Fruit fly (Drosophila melanogaster) whole organism, embryonic: ENCODE data around the gene Psf3.

Source experiments
- B-H2 ChIP-seq: fragments of 200-800 bp; sonication (Bioruptor generic); optimal IDR thresholded peaks from 2 replicates; lab custom pipeline; 2018; ENCODE audit warnings: missing biosample characterization, mild to moderate bottlenecking, missing genetic modification characterization
- Blimp-1 ChIP-seq: fragments of 200-800 bp; sonication (Bioruptor generic); optimal IDR thresholded peaks from 3 replicates; lab custom pipeline; 2018; ENCODE audit warnings: missing biosample characterization, missing genetic modification characterization, mild to moderate bottlenecking, moderate library complexity, missing genetic modification reagents
- Bteb2 ChIP-seq: fragments of 200-800 bp; sonication (Bioruptor generic); optimal IDR thresholded peaks from 2 replicates; lab custom pipeline; 2016; ENCODE audit warnings: missing biosample characterization, missing genetic modification characterization
- CG10321 ChIP-seq: fragments of 200-800 bp; sonication (Bioruptor generic); IDR thresholded peaks from 2 replicates; pipeline ENCODE4 v1.3.6; 2022; ENCODE audit warnings: missing biosample characterization, missing genetic modification characterization
- CG10431 ChIP-seq: fragments of 200-800 bp; sonication (Bioruptor generic); optimal IDR thresholded peaks from 3 replicates; lab custom pipeline; 2018; ENCODE audit warnings: missing biosample characterization, mild to moderate bottlenecking, missing genetic modification characterization
- CG1233 ChIP-seq: fragments of 200-800 bp; sonication (Bioruptor generic); optimal IDR thresholded peaks from 4 replicates; lab custom pipeline; 2018; ENCODE audit warnings: missing biosample characterization, mild to moderate bottlenecking, missing genetic modification characterization
- CG14441 ChIP-seq: fragments of 200-800 bp; sonication (Bioruptor generic); IDR thresholded peaks from 2 replicates; pipeline ENCODE4 v1.3.6; 2022; ENCODE audit warnings: missing biosample characterization, missing genetic modification characterization
- CG2116 ChIP-seq: fragments of 200-800 bp; sonication (Bioruptor generic); optimal IDR thresholded peaks from 3 replicates; lab custom pipeline; 2018; ENCODE audit warnings: missing biosample characterization, mild to moderate bottlenecking, missing genetic modification characterization
- CG30020 ChIP-seq: fragments of 200-800 bp; optimal IDR thresholded peaks from 2 replicates; lab custom pipeline; 2019; ENCODE audit warnings: missing biosample characterization, mild to moderate bottlenecking, missing genetic modification characterization, moderate library complexity
- CG31224 ChIP-seq: fragments of 200-800 bp; sonication (Bioruptor generic); IDR thresholded peaks from 2 replicates; pipeline ENCODE4 v1.3.6; 2022; ENCODE audit warnings: missing biosample characterization, missing genetic modification characterization
- CG4282 ChIP-seq: fragments of 200-800 bp; sonication (Bioruptor generic); optimal IDR thresholded peaks from 2 replicates; lab custom pipeline; 2016; ENCODE audit warnings: missing biosample characterization, missing genetic modification characterization
- CG4854 ChIP-seq: fragments of 200-800 bp; sonication (Bioruptor generic); optimal IDR thresholded peaks from 2 replicates; lab custom pipeline; 2016; ENCODE audit warnings: missing biosample characterization, missing genetic modification characterization, inconsistent platforms
- CG6272 ChIP-seq: fragments of 200-800 bp; sonication (Bioruptor generic); IDR thresholded peaks from 2 replicates; pipeline ENCODE4 v1.3.6; 2022; ENCODE audit warnings: missing biosample characterization, missing genetic modification characterization
- CG6689 ChIP-seq: fragments of 200-800 bp; sonication (Bioruptor generic); IDR thresholded peaks from 2 replicates; pipeline ENCODE4 v1.3.6; 2022; ENCODE audit warnings: missing biosample characterization, missing genetic modification characterization
- CG8478 ChIP-seq: fragments of >200 bp; optimal IDR thresholded peaks from 2 replicates; lab custom pipeline; 2018
- CG9215 ChIP-seq: fragments of 200-800 bp; sonication (Bioruptor generic); IDR thresholded peaks from 2 replicates; pipeline ENCODE4 v1.3.6; 2022; ENCODE audit warnings: missing biosample characterization, missing genetic modification characterization
- CG9437 ChIP-seq: fragments of 200-800 bp; sonication (Bioruptor generic); optimal IDR thresholded peaks from 2 replicates; lab custom pipeline; 2018; ENCODE audit warnings: missing biosample characterization, mild to moderate bottlenecking, missing genetic modification characterization
- CHES-1-like ChIP-seq: fragments of 200-800 bp; sonication (Bioruptor generic); optimal IDR thresholded peaks from 2 replicates; lab custom pipeline; 2016; ENCODE audit warnings: missing biosample characterization, missing genetic modification characterization
- CkIIα-i1 ChIP-seq: fragments of 200-800 bp; sonication (Bioruptor generic); IDR thresholded peaks from 2 replicates; pipeline ENCODE4 v1.3.6; 2022; ENCODE audit warnings: missing biosample characterization, missing genetic modification characterization
- Dip2 ChIP-seq: fragments of 200-800 bp; sonication (Bioruptor generic); IDR thresholded peaks from 2 replicates; pipeline ENCODE4 v1.3.6; 2022; ENCODE audit warnings: missing biosample characterization, missing genetic modification characterization
- Dip3 ChIP-seq: fragments of 200-800 bp; sonication (Bioruptor generic); optimal IDR thresholded peaks from 3 replicates; lab custom pipeline; 2016; ENCODE audit warnings: missing biosample characterization, missing genetic modification characterization
- Fer1 ChIP-seq: fragments of 200-800 bp; sonication (Bioruptor generic); optimal IDR thresholded peaks from 2 replicates; lab custom pipeline; 2017; ENCODE audit warnings: missing biosample characterization, mild to moderate bottlenecking, missing genetic modification characterization
- HLH4C ChIP-seq: fragments of 200-800 bp; sonication (Bioruptor generic); IDR thresholded peaks from 3 replicates; pipeline ENCODE4 v1.3.6; 2022; ENCODE audit warnings: missing biosample characterization, missing genetic modification characterization; ENCODE audit not compliant: partially characterized antibody
- HLH54F ChIP-seq: fragments of 200-800 bp; sonication (Bioruptor generic); optimal IDR thresholded peaks from 3 replicates; lab custom pipeline; 2016; ENCODE audit warnings: missing biosample characterization, missing genetic modification characterization
- Hr51 ChIP-seq, 2 experiments: fragments of 200-800 bp; sonication (Bioruptor generic); optimal IDR thresholded peaks; 2 replicates in 1 of 2; 3 replicates in 1 of 2; lab custom pipeline; 2016 to 2018; ENCODE audit warnings: missing biosample characterization in 2 of 2, missing genetic modification characterization in 2 of 2, mild to moderate bottlenecking in 1 of 2, moderate library complexity in 1 of 2
- Med ChIP-seq: fragments of 200-800 bp; sonication (Bioruptor generic); peaks from one replicate; lab custom pipeline; 2016; ENCODE audit warnings: missing biosample characterization, missing genetic modification characterization, mild to moderate bottlenecking, inconsistent platforms, moderate library complexity
- NK7.1 ChIP-seq: fragments of 200-800 bp; sonication (Bioruptor generic); optimal IDR thresholded peaks from 3 replicates; lab custom pipeline; 2016; ENCODE audit warnings: missing biosample characterization, missing genetic modification characterization
- Sry-β ChIP-seq: fragments of 200-800 bp; sonication (Bioruptor generic); optimal IDR thresholded peaks from 2 replicates; lab custom pipeline; 2018; ENCODE audit warnings: missing biosample characterization, mild to moderate bottlenecking, missing genetic modification characterization, moderate library complexity
- crc ChIP-seq: fragments of 200-800 bp; sonication (Bioruptor generic); optimal IDR thresholded peaks from 2 replicates; lab custom pipeline; 2016; ENCODE audit warnings: missing biosample characterization, missing genetic modification characterization
- dmrt11E ChIP-seq: fragments of 200-800 bp; sonication (Bioruptor generic); optimal IDR thresholded peaks from 3 replicates; lab custom pipeline; 2018; ENCODE audit warnings: missing biosample characterization, mild to moderate bottlenecking, missing genetic modification characterization, moderate library complexity
- en ChIP-seq: fragments of 200-800 bp; sonication (Bioruptor generic); optimal IDR thresholded peaks from 2 replicates; lab custom pipeline; 2016; ENCODE audit warnings: missing biosample characterization, missing genetic modification characterization
- esg ChIP-seq: fragments of 200-800 bp; sonication (Bioruptor generic); conservative IDR thresholded peaks from 2 replicates; pipeline ENCODE4 v1.3.6; 2022; ENCODE audit warnings: missing biosample characterization, missing genetic modification characterization
- gsb ChIP-seq: fragments of 200-800 bp; sonication (Bioruptor generic); IDR thresholded peaks from 2 replicates; pipeline ENCODE4 v1.3.6; 2022; ENCODE audit warnings: missing biosample characterization, missing genetic modification characterization
- jigr1 ChIP-seq: fragments of 200-800 bp; sonication (Bioruptor generic); IDR thresholded peaks from 3 replicates; pipeline ENCODE4 v1.3.6; 2022; ENCODE audit warnings: missing biosample characterization, missing genetic modification characterization
- jumu ChIP-seq: fragments of 200-800 bp; sonication (Bioruptor generic); optimal IDR thresholded peaks from 3 replicates; lab custom pipeline; 2016; ENCODE audit warnings: missing biosample characterization, missing genetic modification characterization
- kni ChIP-seq: fragments of 200-800 bp; sonication (Bioruptor generic); optimal IDR thresholded peaks from 3 replicates; lab custom pipeline; 2017; ENCODE audit warnings: mild to moderate bottlenecking, missing biosample characterization, missing genetic modification reagents, missing genetic modification characterization
- maf-S ChIP-seq: fragments of 200-800 bp; sonication (Bioruptor generic); optimal IDR thresholded peaks from 2 replicates; lab custom pipeline; 2016; ENCODE audit warnings: missing biosample characterization, missing genetic modification characterization
- nerfin-2 ChIP-seq: fragments of 200-800 bp; sonication (Bioruptor generic); IDR thresholded peaks from 2 replicates; pipeline ENCODE4 v1.3.6; 2022; ENCODE audit warnings: missing biosample characterization, missing genetic modification characterization; ENCODE audit not compliant: partially characterized antibody
- pan ChIP-seq, 4 experiments: fragments of >200 bp in 3 of 4; fragments of 200-800 bp in 1 of 4; sonication (Bioruptor generic) in 1 of 4; optimal IDR thresholded peaks in 3 of 4; IDR thresholded peaks in 1 of 4; 2 replicates each; pipeline versions ENCODE4 v1.3.6 to Lab custom; 2017 to 2022; ENCODE audit warnings: missing biosample characterization in 2 of 4, missing genetic modification characterization in 2 of 4, mixed read lengths in 1 of 4
- pfk ChIP-seq: fragments of 200-800 bp; sonication (Bioruptor generic); optimal IDR thresholded peaks from 2 replicates; lab custom pipeline; 2018; ENCODE audit warnings: missing biosample characterization, mild to moderate bottlenecking, missing genetic modification characterization, moderate library complexity
- pum ChIP-seq: fragments of 200-800 bp; sonication (Bioruptor generic); optimal IDR thresholded peaks from 2 replicates; lab custom pipeline; 2016; ENCODE audit warnings: missing biosample characterization, missing genetic modification characterization
- rib ChIP-seq: fragments of 200-800 bp; sonication (Bioruptor generic); IDR thresholded peaks from 2 replicates; pipeline ENCODE4 v1.3.6; 2022; ENCODE audit warnings: missing biosample characterization, missing genetic modification characterization
- row ChIP-seq: fragments of 200-800 bp; sonication (Bioruptor generic); IDR thresholded peaks from 3 replicates; pipeline ENCODE4 v1.3.6; 2022; ENCODE audit warnings: missing biosample characterization, missing genetic modification characterization
- sd ChIP-seq: fragments of 200-800 bp; sonication (Bioruptor generic); optimal IDR thresholded peaks from 3 replicates; lab custom pipeline; 2018; ENCODE audit warnings: missing biosample characterization, mild to moderate bottlenecking, missing genetic modification characterization, moderate library complexity
- sens ChIP-seq: fragments of 200-800 bp; sonication (Bioruptor generic); peaks from one replicate; lab custom pipeline; 2016; ENCODE audit warnings: missing biosample characterization, missing genetic modification characterization
- slbo ChIP-seq: fragments of 200-800 bp; sonication (Bioruptor generic); IDR thresholded peaks from 2 replicates; pipeline ENCODE4 v1.3.6; 2022; ENCODE audit warnings: missing biosample characterization, missing genetic modification characterization
- slp2 ChIP-seq: fragments of 200-800 bp; sonication (Bioruptor generic); optimal IDR thresholded peaks from 2 replicates; lab custom pipeline; 2016; ENCODE audit warnings: missing biosample characterization, missing genetic modification characterization
- sna ChIP-seq: fragments of 200-800 bp; sonication (Bioruptor generic); IDR thresholded peaks from 2 replicates; pipeline ENCODE4 v1.3.6; 2022; ENCODE audit warnings: missing biosample characterization, missing genetic modification characterization; ENCODE audit not compliant: partially characterized antibody
- so ChIP-seq: fragments of 200-800 bp; sonication (Bioruptor generic); IDR thresholded peaks from 3 replicates; pipeline ENCODE4 v1.3.6; 2022; ENCODE audit warnings: missing biosample characterization, missing genetic modification characterization
- trem ChIP-seq: fragments of 200-800 bp; optimal IDR thresholded peaks from 3 replicates; lab custom pipeline; 2019; ENCODE audit warnings: missing biosample characterization, mild to moderate bottlenecking, missing genetic modification characterization, moderate library complexity
- wdn ChIP-seq: fragments of 200-800 bp; sonication (Bioruptor generic); IDR thresholded peaks from 2 replicates; pipeline ENCODE4 v1.3.6; 2022; ENCODE audit warnings: missing biosample characterization, missing genetic modification characterization

Psf3 gene

DNA sequence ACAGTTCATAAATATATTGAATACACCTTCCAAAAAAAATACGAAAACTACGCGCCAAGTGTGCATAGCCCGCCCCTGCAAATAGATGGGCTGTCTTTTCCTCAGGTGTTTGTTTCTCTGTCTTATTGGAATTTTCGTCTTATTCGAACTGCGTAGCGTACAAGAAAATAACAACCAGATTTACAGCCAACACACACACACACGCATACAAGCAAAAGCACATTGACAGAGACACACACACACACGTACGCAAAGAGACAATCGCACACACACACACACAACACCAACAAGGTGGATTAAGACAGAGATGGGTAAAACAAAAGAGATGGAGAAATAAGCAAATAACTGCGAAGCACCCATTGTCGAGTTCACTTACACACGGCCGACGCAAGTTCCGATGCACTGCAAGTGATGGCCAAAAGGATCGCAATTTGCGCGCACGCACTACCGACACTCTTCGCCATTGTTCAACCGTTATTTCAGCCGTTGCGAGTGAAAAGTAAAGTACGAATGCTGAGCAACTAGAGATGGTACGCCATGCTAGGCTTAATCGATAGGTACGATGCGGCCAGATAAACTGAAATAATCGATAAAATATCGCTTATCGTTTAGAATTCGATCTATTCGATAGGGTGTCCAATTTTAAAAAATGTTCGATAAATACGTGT, 19.8 kb downstream of the Psf3 start (continued):
- TF ChIP-seq crc (GFP tag; lab: Kevin White, UChicago) (peak; percentile 10), so (GFP tag; lab: Robert Waterston, UW) (no peak), CG10431 (GFP tag; lab: Kevin White, UChicago) (no peak), Hr51 (GFP tag; optimal IDR thresholded peaks at IDR 0.05; lab: Kevin White, UChicago) (peak; percentile 0 to 12), Bteb2 (GFP tag; lab: Kevin White, UChicago) (no peak), esg (no peak), Dip3 (GFP tag; lab: Kevin White, UChicago) (no peak), gsb (no peak), sna (GFP tag; lab: Robert Waterston, UW) (peak; percentile 87), trem (tag; lab: Kevin White, UChicago) (peak; percentile 27), Sry-β (GFP tag; lab: Kevin White, UChicago) (no peak), CkIIα-i1 (GFP tag; lab: Robert Waterston, UW) (no peak), CG9437 (GFP tag; lab: Kevin White, UChicago) (no peak), CG10321 (GFP tag; lab: Robert Waterston, UW) (no peak), nerfin-2 (peak; percentile 95), kni (GFP tag; lab: Kevin White, UChicago) (no peak), CG31224 (no peak), CG1233 (GFP tag; lab: Kevin White, UChicago) (no peak), CG14441 (GFP tag; lab: Robert Waterston, UW) (no peak), CG8478 (lab: Kevin White, UChicago) (peak; percentile 94), sens (GFP tag; lab: Kevin White, UChicago) (peak; percentile 82), rib (GFP tag; lab: Robert Waterston, UW) (no peak), Blimp-1 (GFP tag; lab: Kevin White, UChicago) (no peak), jigr1 (GFP tag; lab: Robert Waterston, UW) (no peak), B-H2 (GFP tag; lab: Kevin White, UChicago) (peak; percentile 17), CG9215 (no peak), HLH4C (GFP tag; lab: Robert Waterston, UW) (peak; percentile 97), pan (optimal IDR thresholded peaks at IDR 0.05; lab: Kevin White, UChicago) (no peak), pan (GFP tag; optimal IDR thresholded peaks at IDR 0.05 in 1 of 2, IDR thresholded peaks at IDR 0.05 in 1 of 2) (no peak), CG6272 (GFP tag; lab: Robert Waterston, UW) (no peak), maf-S (GFP tag; lab: Kevin White, UChicago) (no peak), wdn (GFP tag; lab: Robert Waterston, UW) (no peak), NK7.1 (GFP tag; lab: Kevin White, UChicago) (no peak), CHES-1-like (no peak), dmrt11E (tag; lab: Kevin White, UChicago) (no peak), slbo (no peak), Med (peak; percentile 71), CG4282 (no peak), CG6689 (GFP tag; lab: Robert Waterston, UW) (no peak), Dip2 (GFP tag; lab: Robert Waterston, UW) (no peak), en (GFP tag; lab: Kevin White, UChicago) (no peak), CG2116 (peak; percentile 57), sd (tag; lab: Kevin White, UChicago) (peak; percentile 82), pfk (GFP tag; lab: Kevin White, UChicago) (no peak), slp2 (GFP tag; lab: Kevin White, UChicago) (no peak), jumu (GFP tag; lab: Kevin White, UChicago) (no peak), pum (GFP tag; lab: Kevin White, UChicago) (no peak), row (GFP tag; lab: Robert Waterston, UW) (peak; percentile 26; the same call in 2 of the 3 replicates), CG4854 (GFP tag; lab: Kevin White, UChicago) (no peak), HLH54F (GFP tag; lab: Kevin White, UChicago) (no peak), Fer1 (GFP tag; lab: Kevin White, UChicago) (peak; percentile 62), CG30020 (tag; lab: Kevin White, UChicago) (peak; percentile 13)
